Fruit fly (Drosophila melanogaster) whole organism, prepupa: Measurements from ENCODE around the gene CG15465.
A peak's percentile ranks its signal among the peaks of the same experiment; 100 is the strongest.

Experiments used
- CG10631 ChIP-seq: fragments of 200-800 bp; sonication (Bioruptor generic); optimal IDR thresholded peaks from 2 replicates; lab custom pipeline; 2016; ENCODE audit warnings: missing biosample characterization, missing genetic modification characterization
- CG10669 ChIP-seq: fragments of 200-800 bp; sonication (Bioruptor generic); optimal IDR thresholded peaks from 3 replicates; lab custom pipeline; 2018; ENCODE audit warnings: missing biosample characterization, mild to moderate bottlenecking, missing genetic modification characterization, moderate library complexity
- CG11294 ChIP-seq: fragments of 200-800 bp; sonication (Bioruptor generic); IDR thresholded peaks from 2 replicates; pipeline ENCODE4 v1.3.6; 2022; ENCODE audit warnings: missing biosample characterization, missing genetic modification characterization
- CG11902 ChIP-seq: fragments of 200-800 bp; sonication (Bioruptor generic); optimal IDR thresholded peaks from 3 replicates; lab custom pipeline; 2016; ENCODE audit warnings: missing biosample characterization, missing genetic modification characterization
- CG15336 ChIP-seq: fragments of 200-800 bp; sonication (Bioruptor generic); IDR thresholded peaks from 2 replicates; pipeline ENCODE4 v1.3.6; 2022; ENCODE audit warnings: missing biosample characterization, missing genetic modification characterization
- CG1621 ChIP-seq: fragments of 200-800 bp; sonication (Bioruptor generic); optimal IDR thresholded peaks from 3 replicates; lab custom pipeline; 2018; ENCODE audit warnings: missing biosample characterization, mild to moderate bottlenecking, missing genetic modification characterization
- CG16779 ChIP-seq: fragments of 200-800 bp; sonication (Bioruptor generic); optimal IDR thresholded peaks from 3 replicates; lab custom pipeline; 2017; ENCODE audit warnings: missing biosample characterization, mild to moderate bottlenecking, missing genetic modification characterization
- CG3032 ChIP-seq: fragments of 200-800 bp; optimal IDR thresholded peaks from 2 replicates; lab custom pipeline; 2019; ENCODE audit warnings: missing biosample characterization, mild to moderate bottlenecking, missing genetic modification characterization, moderate library complexity
- CG31627 ChIP-seq: fragments of 200-800 bp; sonication (Bioruptor generic); optimal IDR thresholded peaks from 3 replicates; lab custom pipeline; 2016; ENCODE audit warnings: missing biosample characterization, missing genetic modification characterization
- CG32006 ChIP-seq: fragments of 200-800 bp; sonication (Bioruptor generic); optimal IDR thresholded peaks from 3 replicates; lab custom pipeline; 2017; ENCODE audit warnings: missing biosample characterization, mild to moderate bottlenecking, missing genetic modification characterization
- CG34406 ChIP-seq: fragments of 200-800 bp; sonication (Bioruptor generic); optimal IDR thresholded peaks from 3 replicates; lab custom pipeline; 2016; ENCODE audit warnings: missing biosample characterization, missing genetic modification characterization
- CG3919 ChIP-seq: fragments of 200-800 bp; sonication (Bioruptor generic); optimal IDR thresholded peaks from 3 replicates; lab custom pipeline; 2016; ENCODE audit warnings: missing biosample characterization, missing genetic modification characterization
- CG4318 ChIP-seq: fragments of 200-800 bp; sonication (Bioruptor generic); optimal IDR thresholded peaks from 3 replicates; lab custom pipeline; 2017; ENCODE audit warnings: missing biosample characterization, mild to moderate bottlenecking, missing genetic modification characterization
- CG6163 ChIP-seq: fragments of 200-800 bp; sonication (Bioruptor generic); IDR thresholded peaks from 3 replicates; pipeline ENCODE4 v1.3.6; 2022; ENCODE audit warnings: missing biosample characterization, missing genetic modification characterization
- CG6808 ChIP-seq: fragments of 200-800 bp; sonication (Bioruptor generic); optimal IDR thresholded peaks from 3 replicates; lab custom pipeline; 2017; ENCODE audit warnings: missing biosample characterization, missing genetic modification characterization, mild to moderate bottlenecking, moderate library complexity, missing genetic modification reagents
- CG6854 ChIP-seq: fragments of 200-800 bp; sonication (Bioruptor generic); optimal IDR thresholded peaks from 2 replicates; lab custom pipeline; 2017; ENCODE audit warnings: missing biosample characterization, mild to moderate bottlenecking, missing genetic modification characterization
- CG7368 ChIP-seq: fragments of 200-800 bp; sonication (Bioruptor generic); optimal IDR thresholded peaks from 3 replicates; lab custom pipeline; 2016; ENCODE audit warnings: missing biosample characterization, missing genetic modification characterization
- CG8319 ChIP-seq: fragments of 200-800 bp; sonication (Bioruptor generic); optimal IDR thresholded peaks from 3 replicates; lab custom pipeline; 2016; ENCODE audit warnings: missing biosample characterization, missing genetic modification characterization
- CG8632 ChIP-seq: fragments of 200-800 bp; sonication (Bioruptor generic); optimal IDR thresholded peaks from 3 replicates; lab custom pipeline; 2016; ENCODE audit warnings: missing biosample characterization, missing genetic modification characterization
- Eip75B ChIP-seq: fragments of 200-800 bp; sonication (Bioruptor generic); optimal IDR thresholded peaks from 3 replicates; lab custom pipeline; 2016; ENCODE audit warnings: missing biosample characterization, missing genetic modification characterization
- Eip93F ChIP-seq: fragments of 200-800 bp; sonication (Bioruptor generic); optimal IDR thresholded peaks from 2 replicates; lab custom pipeline; 2016; ENCODE audit warnings: missing biosample characterization, mild to moderate bottlenecking, missing genetic modification characterization
- Ets21C ChIP-seq: fragments of 200-800 bp; sonication (Bioruptor generic); optimal IDR thresholded peaks from 3 replicates; lab custom pipeline; 2016; ENCODE audit warnings: missing biosample characterization, missing genetic modification characterization
- Ets96B ChIP-seq: fragments of 200-800 bp; optimal IDR thresholded peaks from 2 replicates; lab custom pipeline; 2019; ENCODE audit warnings: missing biosample characterization, mild to moderate bottlenecking, missing genetic modification characterization, moderate library complexity
- Hr39 ChIP-seq: fragments of 200-800 bp; sonication (Bioruptor generic); optimal IDR thresholded peaks from 2 replicates; lab custom pipeline; 2016; ENCODE audit warnings: missing biosample characterization, missing genetic modification characterization
- Sox102F ChIP-seq: fragments of 200-800 bp; sonication (Bioruptor generic); optimal IDR thresholded peaks from 2 replicates; lab custom pipeline; 2016; ENCODE audit warnings: missing biosample characterization, mild to moderate bottlenecking, missing genetic modification characterization
- Sox14 ChIP-seq: fragments of 200-800 bp; sonication (Bioruptor generic); optimal IDR thresholded peaks from 3 replicates; lab custom pipeline; 2016; ENCODE audit warnings: missing biosample characterization, missing genetic modification characterization
- Sox15 ChIP-seq: fragments of 200-800 bp; sonication (Bioruptor generic); optimal IDR thresholded peaks from 3 replicates; lab custom pipeline; 2016; ENCODE audit warnings: missing biosample characterization, missing genetic modification characterization
- achi ChIP-seq: fragments of 200-800 bp; sonication (Bioruptor generic); optimal IDR thresholded peaks from 3 replicates; lab custom pipeline; 2016; ENCODE audit warnings: missing biosample characterization, missing genetic modification characterization
- acj6 ChIP-seq: fragments of 200-800 bp; sonication (Bioruptor generic); optimal IDR thresholded peaks from 3 replicates; lab custom pipeline; 2016; ENCODE audit warnings: missing biosample characterization, missing genetic modification characterization
- cyc ChIP-seq: fragments of 200-800 bp; sonication (Bioruptor generic); optimal IDR thresholded peaks from 3 replicates; lab custom pipeline; 2016; ENCODE audit warnings: missing biosample characterization, missing genetic modification characterization
- dac ChIP-seq: fragments of 200-800 bp; sonication (Bioruptor generic); optimal IDR thresholded peaks from 2 replicates; lab custom pipeline; 2017; ENCODE audit warnings: missing biosample characterization, mild to moderate bottlenecking, missing genetic modification characterization
- dsx ChIP-seq: fragments of 200-800 bp; optimal IDR thresholded peaks from 3 replicates; lab custom pipeline; 2019; ENCODE audit warnings: missing biosample characterization, mild to moderate bottlenecking, missing genetic modification characterization, moderate library complexity; ENCODE audit not compliant: poor library complexity, severe bottlenecking
- eg ChIP-seq: fragments of 200-800 bp; sonication (Bioruptor generic); IDR thresholded peaks from 3 replicates; pipeline ENCODE4 v1.3.6; 2022; ENCODE audit warnings: missing biosample characterization, missing genetic modification characterization
- fd85E ChIP-seq: fragments of 200-800 bp; sonication (Bioruptor generic); optimal IDR thresholded peaks from 3 replicates; lab custom pipeline; 2016; ENCODE audit warnings: missing biosample characterization, missing genetic modification characterization
- fkh ChIP-seq: fragments of 200-800 bp; sonication (Bioruptor generic); optimal IDR thresholded peaks from 3 replicates; lab custom pipeline; 2017; ENCODE audit warnings: missing biosample characterization, mild to moderate bottlenecking, missing genetic modification characterization, moderate library complexity
- lz ChIP-seq: fragments of 200-800 bp; sonication (Bioruptor generic); optimal IDR thresholded peaks from 3 replicates; lab custom pipeline; 2016; ENCODE audit warnings: missing biosample characterization, missing genetic modification characterization
- net ChIP-seq: fragments of 200-800 bp; sonication (Bioruptor generic); optimal IDR thresholded peaks from 3 replicates; lab custom pipeline; 2016; ENCODE audit warnings: missing biosample characterization, missing genetic modification characterization
- pdm3 ChIP-seq: fragments of 200-800 bp; sonication (Bioruptor generic); optimal IDR thresholded peaks from 3 replicates; lab custom pipeline; 2016; ENCODE audit warnings: missing biosample characterization, missing genetic modification characterization
- salr ChIP-seq, 2 experiments: fragments of 200-800 bp; sonication (Bioruptor generic); optimal IDR thresholded peaks; 3 replicates each; lab custom pipeline; 2016 to 2018; ENCODE audit warnings: missing biosample characterization in 2 of 2, missing genetic modification characterization in 2 of 2, mild to moderate bottlenecking in 1 of 2
- spab ChIP-seq: fragments of 200-800 bp; sonication (Bioruptor generic); optimal IDR thresholded peaks from 2 replicates; lab custom pipeline; 2017; ENCODE audit warnings: missing biosample characterization, mild to moderate bottlenecking, missing genetic modification characterization, missing genetic modification reagents
- ss ChIP-seq, 2 experiments: fragments of 200-800 bp; sonication (Bioruptor generic); optimal IDR thresholded peaks; 2 replicates in 1 of 2; 3 replicates in 1 of 2; lab custom pipeline; 2017 to 2018; ENCODE audit warnings: mild to moderate bottlenecking in 2 of 2, missing biosample characterization in 2 of 2, missing genetic modification characterization in 2 of 2, moderate library complexity in 1 of 2
- topi ChIP-seq: fragments of 200-800 bp; sonication (Bioruptor generic); optimal IDR thresholded peaks from 3 replicates; lab custom pipeline; 2016; ENCODE audit warnings: missing biosample characterization, missing genetic modification characterization
- vri ChIP-seq: fragments of 200-800 bp; sonication (Bioruptor generic); optimal IDR thresholded peaks from 3 replicates; lab custom pipeline; 2016; ENCODE audit warnings: missing biosample characterization, mild to moderate bottlenecking, missing genetic modification characterization

CG15465 gene

DNA sequence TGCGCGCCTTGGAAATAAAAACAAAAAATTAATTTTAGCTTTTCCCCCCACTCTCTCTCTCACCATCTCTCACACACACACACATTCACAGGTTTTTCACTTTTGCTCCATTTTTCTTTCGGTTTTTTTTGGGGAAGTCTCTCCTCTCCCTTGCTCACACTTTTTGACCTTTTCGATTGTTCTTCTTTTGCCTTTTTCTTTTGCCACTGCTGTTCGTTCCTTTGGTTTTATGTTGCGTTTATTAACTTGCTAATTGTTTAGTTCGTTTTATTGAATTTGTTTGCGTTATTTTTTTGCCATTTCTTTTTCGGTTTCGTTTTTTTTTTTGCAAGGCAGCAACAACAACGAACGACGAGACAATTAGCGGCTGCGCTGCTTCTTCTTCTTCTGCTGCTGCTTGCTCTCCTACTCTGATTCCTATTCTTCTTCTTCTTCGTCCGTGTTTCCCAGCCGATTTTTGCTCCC lies 3.2 kb upstream of the CG15465 start (continued):
- no peak for TF ChIP-seq cyc
- TF ChIP-seq topi (GFP tag; lab: Kevin White, UChicago): no peak
- peak in 1 of 2 experiments; percentile 78 for TF ChIP-seq salr (GFP tag; optimal IDR thresholded peaks at IDR 0.05; lab: Kevin White, UChicago)
- peak; percentile 63 for TF ChIP-seq net (GFP tag; lab: Kevin White, UChicago)
- TF ChIP-seq ss (GFP tag; optimal IDR thresholded peaks at IDR 0.05; lab: Kevin White, UChicago): peak; percentile 70 to 83
- TF ChIP-seq CG8319 (GFP tag; lab: Kevin White, UChicago): peak; percentile 19
- no peak for TF ChIP-seq CG31627 (GFP tag; lab: Kevin White, UChicago)
- TF ChIP-seq Ets21C (GFP tag; lab: Kevin White, UChicago): no peak
- TF ChIP-seq fkh (GFP tag; lab: Kevin White, UChicago): no peak
- no peak for TF ChIP-seq Sox15 (GFP tag; lab: Kevin White, UChicago)
- no peak for TF ChIP-seq Hr39
- TF ChIP-seq vri (GFP tag; lab: Kevin White, UChicago): peak; percentile 34
- TF ChIP-seq CG6163 (GFP tag; lab: Robert Waterston, UW): peak; percentile 43; the same call in 1 of the 3 replicates
- peak; percentile 24 for TF ChIP-seq achi (GFP tag; lab: Kevin White, UChicago)
- peak; percentile 14 for TF ChIP-seq CG1621 (tag; lab: Kevin White, UChicago)
- peak; percentile 74; the same call in 2 of the 3 replicates for TF ChIP-seq eg (GFP tag; lab: Robert Waterston, UW)
- TF ChIP-seq dsx (GFP tag; lab: Kevin White, UChicago): peak; percentile 4
- peak; percentile 90 for TF ChIP-seq CG6808 (GFP tag; lab: Kevin White, UChicago)
- TF ChIP-seq CG3919: no peak
- TF ChIP-seq pdm3: peak; percentile 19
- TF ChIP-seq CG4318 (GFP tag; lab: Kevin White, UChicago): no peak
- TF ChIP-seq acj6 (GFP tag; lab: Kevin White, UChicago): no peak
- TF ChIP-seq Eip93F (GFP tag; lab: Kevin White, UChicago): no peak
- no peak for TF ChIP-seq CG7368 (GFP tag; lab: Kevin White, UChicago)
- TF ChIP-seq CG32006 (GFP tag; lab: Kevin White, UChicago): peak; percentile 71
- no peak for TF ChIP-seq Sox102F (GFP tag; lab: Kevin White, UChicago)
- TF ChIP-seq CG15336 (GFP tag; lab: Robert Waterston, UW): peak; percentile 66; the same call in 1 of the 2 replicates
- TF ChIP-seq Ets96B: peak; percentile 44
- 0 out of 2 replicates have a peak, but pooled peaks have one; percentile 6 for TF ChIP-seq CG11294 (GFP tag; lab: Robert Waterston, UW)
- TF ChIP-seq fd85E (GFP tag; lab: Kevin White, UChicago): no peak
- no peak for TF ChIP-seq lz (GFP tag; lab: Kevin White, UChicago)
- TF ChIP-seq CG16779: peak; percentile 66
- peak; percentile 46 for TF ChIP-seq CG34406 (GFP tag; lab: Kevin White, UChicago)
- peak; percentile 52 for TF ChIP-seq CG10669 (GFP tag; lab: Kevin White, UChicago)
- TF ChIP-seq spab (GFP tag; lab: Kevin White, UChicago): peak; percentile 67

dm6 chrX:5082840-5083646 lies 2.5 kb upstream of the CG15465 start:
- TF ChIP-seq CG6854 (GFP tag; lab: Kevin White, UChicago) (no peak), dsx (GFP tag; lab: Kevin White, UChicago) (peak; percentile 80), Hr39 (no peak), achi (GFP tag; lab: Kevin White, UChicago) (no peak), CG10631 (GFP tag; lab: Kevin White, UChicago) (no peak), CG34406 (GFP tag; lab: Kevin White, UChicago) (no peak), CG6808 (GFP tag; lab: Kevin White, UChicago) (no peak), topi (GFP tag; lab: Kevin White, UChicago) (no peak), Ets96B (no peak), Sox14 (GFP tag; lab: Kevin White, UChicago) (peak; percentile 16), CG11902 (GFP tag; lab: Kevin White, UChicago) (no peak), CG8632 (GFP tag; lab: Kevin White, UChicago) (no peak), cyc (no peak), lz (GFP tag; lab: Kevin White, UChicago) (peak; percentile 23), dac (GFP tag; lab: Kevin White, UChicago) (no peak), Eip75B (GFP tag; lab: Kevin White, UChicago) (no peak), CG3032 (tag; lab: Kevin White, UChicago) (no peak), fd85E (GFP tag; lab: Kevin White, UChicago) (no peak), Sox15 (GFP tag; lab: Kevin White, UChicago) (no peak)
